Fruit fly (Drosophila melanogaster) whole organism, embryonic: ENCODE data around the gene CG11307.

Experiments used
- Abd-B ChIP-seq: fragments of 200-800 bp; sonication (Bioruptor generic); optimal IDR thresholded peaks from 2 replicates; lab custom pipeline; 2018; ENCODE audit warnings: missing biosample characterization, mild to moderate bottlenecking, missing genetic modification characterization, moderate library complexity
- Atf3 ChIP-seq: fragments of 200-800 bp; sonication (Bioruptor generic); optimal IDR thresholded peaks from 3 replicates; lab custom pipeline; 2016; ENCODE audit warnings: missing biosample characterization, missing genetic modification characterization
- B-H2 ChIP-seq: fragments of 200-800 bp; sonication (Bioruptor generic); optimal IDR thresholded peaks from 2 replicates; lab custom pipeline; 2018; ENCODE audit warnings: missing biosample characterization, mild to moderate bottlenecking, missing genetic modification characterization
- Bgb ChIP-seq: fragments of 200-800 bp; sonication (Bioruptor generic); IDR thresholded peaks from 2 replicates; pipeline ENCODE4 v1.3.6; 2022; ENCODE audit warnings: missing biosample characterization, missing genetic modification characterization; ENCODE audit not compliant: partially characterized antibody
- CG12155 ChIP-seq: fragments of 200-800 bp; sonication (Bioruptor generic); optimal IDR thresholded peaks from 3 replicates; lab custom pipeline; 2016; ENCODE audit warnings: missing biosample characterization, missing genetic modification characterization
- CG12299 ChIP-seq: fragments of 200-800 bp; sonication (Bioruptor generic); optimal IDR thresholded peaks from 2 replicates; lab custom pipeline; 2018; ENCODE audit warnings: missing biosample characterization, mild to moderate bottlenecking, missing genetic modification characterization
- CG12391 ChIP-seq: fragments of 200-800 bp; sonication (Bioruptor generic); optimal IDR thresholded peaks from 3 replicates; lab custom pipeline; 2018; ENCODE audit warnings: missing biosample characterization, mild to moderate bottlenecking, missing genetic modification characterization, moderate library complexity
- CG12744 ChIP-seq: fragments of 200-800 bp; sonication (Bioruptor generic); optimal IDR thresholded peaks from 2 replicates; lab custom pipeline; 2016; ENCODE audit warnings: missing biosample characterization, missing genetic modification characterization
- CG14441 ChIP-seq: fragments of 200-800 bp; sonication (Bioruptor generic); IDR thresholded peaks from 2 replicates; pipeline ENCODE4 v1.3.6; 2022; ENCODE audit warnings: missing biosample characterization, missing genetic modification characterization
- CG1603 ChIP-seq: fragments of 200-800 bp; sonication (Bioruptor generic); optimal IDR thresholded peaks from 2 replicates; lab custom pipeline; 2019; ENCODE audit warnings: missing biosample characterization, mild to moderate bottlenecking, missing genetic modification characterization, moderate library complexity
- CG17385 ChIP-seq: fragments of 200-800 bp; sonication (Bioruptor generic); optimal IDR thresholded peaks from 3 replicates; lab custom pipeline; 2018; ENCODE audit warnings: missing biosample characterization, mild to moderate bottlenecking, missing genetic modification characterization
- CG4730 ChIP-seq: fragments of 200-800 bp; sonication (Bioruptor generic); IDR thresholded peaks from 2 replicates; pipeline ENCODE4 v1.3.6; 2022; ENCODE audit warnings: missing biosample characterization, missing genetic modification characterization
- CG5245 ChIP-seq: fragments of 200-800 bp; sonication (Bioruptor generic); optimal IDR thresholded peaks from 3 replicates; lab custom pipeline; 2016; ENCODE audit warnings: missing biosample characterization, missing genetic modification characterization
- CG5953 ChIP-seq: fragments of 200-800 bp; sonication (Bioruptor generic); IDR thresholded peaks from 2 replicates; pipeline ENCODE4 v1.3.6; 2022; ENCODE audit warnings: missing biosample characterization, missing genetic modification characterization
- CG6765 ChIP-seq: fragments of 200-800 bp; sonication (Bioruptor generic); optimal IDR thresholded peaks from 3 replicates; lab custom pipeline; 2017; ENCODE audit warnings: missing biosample characterization, mild to moderate bottlenecking, missing genetic modification characterization
- CG7963 ChIP-seq: fragments of 200-800 bp; sonication (Bioruptor generic); IDR thresholded peaks from 3 replicates; pipeline ENCODE4 v1.3.6; 2022; ENCODE audit warnings: missing biosample characterization, missing genetic modification characterization; ENCODE audit not compliant: partially characterized antibody
- CG8281 ChIP-seq: fragments of 200-800 bp; sonication (Bioruptor generic); optimal IDR thresholded peaks from 2 replicates; lab custom pipeline; 2018; ENCODE audit warnings: missing biosample characterization, mild to moderate bottlenecking, missing genetic modification characterization, moderate library complexity
- CG9609 ChIP-seq: fragments of 200-800 bp; sonication (Bioruptor generic); optimal IDR thresholded peaks from 3 replicates; lab custom pipeline; 2016; ENCODE audit warnings: missing biosample characterization, missing genetic modification characterization
- Deaf1 ChIP-seq: fragments of 200-800 bp; optimal IDR thresholded peaks from 3 replicates; lab custom pipeline; 2019; ENCODE audit warnings: missing biosample characterization, mild to moderate bottlenecking, missing genetic modification characterization, moderate library complexity
- Elba2 ChIP-seq: fragments of 200-800 bp; sonication (Bioruptor generic); optimal IDR thresholded peaks from 3 replicates; lab custom pipeline; 2016; ENCODE audit warnings: missing biosample characterization, missing genetic modification characterization
- Fer1 ChIP-seq: fragments of 200-800 bp; sonication (Bioruptor generic); optimal IDR thresholded peaks from 2 replicates; lab custom pipeline; 2017; ENCODE audit warnings: missing biosample characterization, mild to moderate bottlenecking, missing genetic modification characterization
- HmgZ ChIP-seq: fragments of 200-800 bp; sonication (Bioruptor generic); optimal IDR thresholded peaks from 2 replicates; lab custom pipeline; 2018; ENCODE audit warnings: missing biosample characterization, mild to moderate bottlenecking, missing genetic modification characterization
- Hr3 ChIP-seq: fragments of 200-800 bp; sonication (Bioruptor generic); optimal IDR thresholded peaks from 3 replicates; lab custom pipeline; 2016; ENCODE audit warnings: missing biosample characterization, missing genetic modification characterization
- Hr51 ChIP-seq, 2 experiments: fragments of 200-800 bp; sonication (Bioruptor generic); optimal IDR thresholded peaks; 2 replicates in 1 of 2; 3 replicates in 1 of 2; lab custom pipeline; 2016 to 2018; ENCODE audit warnings: missing biosample characterization in 2 of 2, missing genetic modification characterization in 2 of 2, mild to moderate bottlenecking in 1 of 2, moderate library complexity in 1 of 2
- Hr78 ChIP-seq, 2 experiments: fragments of 200-800 bp in 1 of 2; fragments of >200 bp in 1 of 2; sonication (Bioruptor generic) in 1 of 2; optimal IDR thresholded peaks; 2 replicates each; lab custom pipeline; 2017 to 2019; ENCODE audit warnings: missing biosample characterization in 2 of 2, missing genetic modification characterization in 2 of 2, mild to moderate bottlenecking in 1 of 2, moderate library complexity in 1 of 2
- Hsf ChIP-seq: fragments of 200-800 bp; sonication (Bioruptor generic); optimal IDR thresholded peaks from 3 replicates; lab custom pipeline; 2016; ENCODE audit warnings: missing biosample characterization, missing genetic modification characterization
- Neu2 ChIP-seq: fragments of 200-800 bp; sonication (Bioruptor generic); optimal IDR thresholded peaks from 3 replicates; lab custom pipeline; 2016; ENCODE audit warnings: missing biosample characterization, missing genetic modification characterization, borderline replicate concordance
- NfI ChIP-seq: fragments of 200-800 bp; sonication (Bioruptor generic); optimal IDR thresholded peaks from 3 replicates; lab custom pipeline; 2018; ENCODE audit warnings: missing biosample characterization, mild to moderate bottlenecking, missing genetic modification characterization, moderate library complexity
- Poxn ChIP-seq: fragments of 200-800 bp; sonication (Bioruptor generic); IDR thresholded peaks from 2 replicates; pipeline ENCODE4 v1.3.6; 2022; ENCODE audit warnings: missing biosample characterization, missing genetic modification characterization
- Sox102F ChIP-seq: fragments of 200-800 bp; sonication (Bioruptor generic); optimal IDR thresholded peaks from 2 replicates; lab custom pipeline; 2018; ENCODE audit warnings: missing biosample characterization, mild to moderate bottlenecking, missing genetic modification characterization, moderate library complexity
- Spps ChIP-seq: fragments of 200-800 bp; sonication (Bioruptor generic); optimal IDR thresholded peaks from 2 replicates; lab custom pipeline; 2018; ENCODE audit warnings: missing biosample characterization, mild to moderate bottlenecking, missing genetic modification characterization
- Sry-β ChIP-seq: fragments of 200-800 bp; sonication (Bioruptor generic); optimal IDR thresholded peaks from 2 replicates; lab custom pipeline; 2018; ENCODE audit warnings: missing biosample characterization, mild to moderate bottlenecking, missing genetic modification characterization, moderate library complexity
- al ChIP-seq: fragments of 200-800 bp; sonication (Bioruptor generic); IDR thresholded peaks from 2 replicates; pipeline ENCODE4 v1.3.6; 2022; ENCODE audit warnings: missing biosample characterization, missing genetic modification characterization
- cas ChIP-seq: fragments of 200-800 bp; sonication (Bioruptor generic); IDR thresholded peaks from 2 replicates; pipeline ENCODE4 v1.3.6; 2022; ENCODE audit warnings: missing biosample characterization, missing genetic modification characterization
- cwo ChIP-seq: fragments of 200-800 bp; sonication (Bioruptor generic); optimal IDR thresholded peaks from 3 replicates; lab custom pipeline; 2017; ENCODE audit warnings: missing biosample characterization, missing genetic modification characterization, mild to moderate bottlenecking, moderate library complexity, missing genetic modification reagents
- dmrt99B ChIP-seq: fragments of 200-800 bp; sonication (Bioruptor generic); optimal IDR thresholded peaks from 2 replicates; lab custom pipeline; 2018; ENCODE audit warnings: missing biosample characterization, mild to moderate bottlenecking, missing genetic modification characterization, moderate library complexity
- dysf ChIP-seq: fragments of 200-800 bp; sonication (Bioruptor generic); IDR thresholded peaks from 3 replicates; pipeline ENCODE4 v1.3.6; 2022; ENCODE audit warnings: missing biosample characterization, missing genetic modification characterization
- eve ChIP-seq, 2 experiments: fragments of >200 bp; optimal IDR thresholded peaks; 2 replicates each; lab custom pipeline; 2017; ENCODE audit warnings: missing biosample characterization in 2 of 2, missing genetic modification characterization in 2 of 2
- fd64A ChIP-seq: fragments of 200-800 bp; sonication (Bioruptor generic); optimal IDR thresholded peaks from 3 replicates; lab custom pipeline; 2018; ENCODE audit warnings: missing biosample characterization, mild to moderate bottlenecking, missing genetic modification characterization
- gcm2 ChIP-seq: fragments of 200-800 bp; sonication (Bioruptor generic); optimal IDR thresholded peaks from 2 replicates; lab custom pipeline; 2016; ENCODE audit warnings: missing biosample characterization, missing genetic modification characterization
- grn ChIP-seq: fragments of 200-800 bp; sonication (Bioruptor generic); optimal IDR thresholded peaks from 3 replicates; lab custom pipeline; 2017; ENCODE audit warnings: missing biosample characterization, missing genetic modification characterization
- ind ChIP-seq: fragments of 200-800 bp; sonication (Bioruptor generic); optimal IDR thresholded peaks from 3 replicates; lab custom pipeline; 2016; ENCODE audit warnings: missing biosample characterization, missing genetic modification characterization
- maf-S ChIP-seq: fragments of 200-800 bp; sonication (Bioruptor generic); optimal IDR thresholded peaks from 2 replicates; lab custom pipeline; 2016; ENCODE audit warnings: missing biosample characterization, missing genetic modification characterization
- pfk ChIP-seq: fragments of 200-800 bp; sonication (Bioruptor generic); optimal IDR thresholded peaks from 2 replicates; lab custom pipeline; 2018; ENCODE audit warnings: missing biosample characterization, mild to moderate bottlenecking, missing genetic modification characterization, moderate library complexity
- pita ChIP-seq: fragments of 200-800 bp; sonication (Bioruptor generic); optimal IDR thresholded peaks from 2 replicates; lab custom pipeline; 2017; ENCODE audit warnings: missing biosample characterization, mild to moderate bottlenecking, missing genetic modification characterization
- salm ChIP-seq: fragments of 200-800 bp; sonication (Bioruptor generic); optimal IDR thresholded peaks from 2 replicates; lab custom pipeline; 2018; ENCODE audit warnings: missing biosample characterization, mild to moderate bottlenecking, missing genetic modification characterization

CG11307 gene

dm6 chr3L:21636265-21636993 is 19.0 kb downstream of the CG11307 start, which contains the start of gene CG32444 (continued):
- TF ChIP-seq CG1603 (tag; lab: Kevin White, UChicago), result no peak
- TF ChIP-seq Hr78 (GFP tag; optimal IDR thresholded peaks at IDR 0.05; lab: Kevin White, UChicago), result no peak
- TF ChIP-seq cwo (GFP tag; lab: Kevin White, UChicago), result peak; percentile 11
- TF ChIP-seq CG5245 (GFP tag; lab: Kevin White, UChicago), result no peak
- TF ChIP-seq CG12299, result no peak
- no peak for TF ChIP-seq al (GFP tag; lab: Robert Waterston, UW)

dm6 chr3L:21639059-21639458 is 21.6 kb downstream of the CG11307 start, which contains the start of gene CG32445:
Gene CG32445 (plus strand): TSS chr3L:21639359.
- TF ChIP-seq ind (GFP tag; lab: Kevin White, UChicago) (no peak), CG7963 (GFP tag; lab: Robert Waterston, UW) (no peak), Spps (tag; lab: Kevin White, UChicago) (no peak), cas (GFP tag; lab: Robert Waterston, UW) (no peak), Poxn (GFP tag; lab: Robert Waterston, UW) (no peak), CG14441 (GFP tag; lab: Robert Waterston, UW) (no peak), CG12744 (GFP tag; lab: Kevin White, UChicago) (no peak), Abd-B (GFP tag; lab: Kevin White, UChicago) (no peak), Hr3 (GFP tag; lab: Kevin White, UChicago) (no peak), maf-S (GFP tag; lab: Kevin White, UChicago) (no peak), CG12155 (GFP tag; lab: Kevin White, UChicago) (no peak), Neu2 (GFP tag; lab: Kevin White, UChicago) (no peak), Hr51 (GFP tag; optimal IDR thresholded peaks at IDR 0.05; lab: Kevin White, UChicago) (no peak), CG17385 (GFP tag; lab: Kevin White, UChicago) (no peak)
- TF ChIP-seq, all 482 proteins: peak for 0

- TF ChIP-seq Fer1 (GFP tag; lab: Kevin White, UChicago), result peak; percentile 65
- TF ChIP-seq salm (tag; lab: Kevin White, UChicago), result peak; percentile 0
- TF ChIP-seq NfI (GFP tag; lab: Kevin White, UChicago), result peak; percentile 60
- TF ChIP-seq Sry-β, result peak; percentile 38
- TF ChIP-seq dmrt99B (tag; lab: Kevin White, UChicago), result no peak
- TF ChIP-seq HmgZ (tag; lab: Kevin White, UChicago), result peak; percentile 91
- peak; percentile 49 for TF ChIP-seq pfk (GFP tag; lab: Kevin White, UChicago)
- TF ChIP-seq Hr3 (GFP tag; lab: Kevin White, UChicago), result no peak
- TF ChIP-seq grn (GFP tag; lab: Kevin White, UChicago), result no peak
- no peak for TF ChIP-seq CG8281 (tag; lab: Kevin White, UChicago)
- TF ChIP-seq dysf (GFP tag; lab: Robert Waterston, UW), result peak; percentile 37; the same call in 1 of the 3 replicates
- no peak for TF ChIP-seq Elba2 (GFP tag; lab: Kevin White, UChicago)
- peak; percentile 35 for TF ChIP-seq CG12391
- TF ChIP-seq Sox102F (GFP tag; lab: Kevin White, UChicago), result no peak
- no peak for TF ChIP-seq Atf3 (GFP tag; lab: Kevin White, UChicago)
- TF ChIP-seq Deaf1 (tag; lab: Kevin White, UChicago), result peak; percentile 36
- TF ChIP-seq CG6765 (GFP tag; lab: Kevin White, UChicago), result peak; percentile 10
- TF ChIP-seq Bgb, result peak; percentile 37
- TF ChIP-seq CG12155 (GFP tag; lab: Kevin White, UChicago), result peak; percentile 12
- TF ChIP-seq eve (GFP tag; optimal IDR thresholded peaks at IDR 0.05; lab: Kevin White, UChicago), result no peak
- no peak for TF ChIP-seq CG5953
- peak; percentile 7 for TF ChIP-seq CG9609 (GFP tag; lab: Kevin White, UChicago)
- peak; percentile 76 for TF ChIP-seq B-H2
- no peak for TF ChIP-seq CG4730 (GFP tag; lab: Robert Waterston, UW)
- TF ChIP-seq pita (GFP tag; lab: Kevin White, UChicago), result peak; percentile 95
- TF ChIP-seq gcm2, result no peak
- peak; percentile 16 for TF ChIP-seq Hsf (GFP tag; lab: Kevin White, UChicago)
- no peak for TF ChIP-seq fd64A
These were observed 23.4 kb downstream of the CG11307 start, which contains the start of gene Atox1 for dm6 chr3L:21640815-21641214. Gene Atox1 (plus strand): TSS chr3L:21640995.
